Fruit fly (Drosophila melanogaster) whole organism, prepupa: Measurements from ENCODE around the gene Crys.
A peak's percentile ranks its signal among the peaks of the same experiment; 100 is the strongest.

Experiments
- CG16779 ChIP-seq: fragments of 200-800 bp; sonication (Bioruptor generic); optimal IDR thresholded peaks from 3 replicates; lab custom pipeline; 2017; ENCODE audit warnings: missing biosample characterization, mild to moderate bottlenecking, missing genetic modification characterization
- CG6276 ChIP-seq: fragments of 200-800 bp; sonication (Bioruptor generic); optimal IDR thresholded peaks from 2 replicates; lab custom pipeline; 2017; ENCODE audit warnings: missing biosample characterization, mild to moderate bottlenecking, missing genetic modification characterization
- Gug ChIP-seq: fragments of 200-800 bp; sonication (Bioruptor generic); IDR thresholded peaks from 2 replicates; pipeline ENCODE4 v1.3.6; 2022; ENCODE audit warnings: missing biosample characterization, missing genetic modification characterization
- Smox ChIP-seq: fragments of 200-800 bp; sonication (Bioruptor generic); optimal IDR thresholded peaks from 3 replicates; lab custom pipeline; 2016; ENCODE audit warnings: missing biosample characterization, missing genetic modification characterization
- acj6 ChIP-seq: fragments of 200-800 bp; sonication (Bioruptor generic); optimal IDR thresholded peaks from 3 replicates; lab custom pipeline; 2016; ENCODE audit warnings: missing biosample characterization, missing genetic modification characterization
- spab ChIP-seq: fragments of 200-800 bp; sonication (Bioruptor generic); optimal IDR thresholded peaks from 2 replicates; lab custom pipeline; 2017; ENCODE audit warnings: missing biosample characterization, mild to moderate bottlenecking, missing genetic modification characterization, missing genetic modification reagents

dm6 chr2L:11970853-11971397 is 27.0 kb downstream of the Crys start:
- TF ChIP-seq CG6276 (GFP tag; lab: Kevin White, UChicago) (peak; percentile 10), CG16779 (tag; lab: Kevin White, UChicago) (no peak), spab (no peak), Gug (GFP tag; lab: Robert Waterston, UW) (no peak), Smox (GFP tag; lab: Kevin White, UChicago) (no peak), acj6 (GFP tag; lab: Kevin White, UChicago) (no peak)
